Fruit fly (Drosophila melanogaster) whole organism, pupa: Measurements from ENCODE around the gene CG34125.

Source experiments
- CG10348 ChIP-seq: fragments of 200-800 bp; sonication (Bioruptor generic); IDR thresholded peaks from 2 replicates; pipeline ENCODE4 v1.3.6; 2022; ENCODE audit warnings: missing biosample characterization, missing genetic modification characterization
- CG12605 ChIP-seq: fragments of 200-800 bp; sonication (Bioruptor generic); IDR thresholded peaks from 2 replicates; pipeline ENCODE4 v1.3.6; 2022; ENCODE audit warnings: missing biosample characterization, missing genetic modification characterization
- CG13204 ChIP-seq: fragments of 200-800 bp; sonication (Bioruptor generic); optimal IDR thresholded peaks from 2 replicates; lab custom pipeline; 2018; ENCODE audit warnings: missing biosample characterization, mild to moderate bottlenecking, missing genetic modification characterization, moderate library complexity
- CG14655 ChIP-seq: fragments of 200-800 bp; sonication (Bioruptor generic); optimal IDR thresholded peaks from 3 replicates; lab custom pipeline; 2017; ENCODE audit warnings: mild to moderate bottlenecking, missing biosample characterization, missing genetic modification reagents, missing genetic modification characterization
- CG15710 ChIP-seq: fragments of 200-800 bp; sonication (Bioruptor generic); optimal IDR thresholded peaks from 2 replicates; lab custom pipeline; 2018; ENCODE audit warnings: missing biosample characterization, mild to moderate bottlenecking, missing genetic modification characterization, moderate library complexity
- CG17806 ChIP-seq: fragments of 200-800 bp; sonication (Bioruptor generic); optimal IDR thresholded peaks from 2 replicates; lab custom pipeline; 2018; ENCODE audit warnings: missing biosample characterization, mild to moderate bottlenecking, missing genetic modification characterization, moderate library complexity
- CG32121 ChIP-seq: fragments of 200-800 bp; sonication (Bioruptor generic); IDR thresholded peaks from 2 replicates; pipeline ENCODE4 v1.3.6; 2022; ENCODE audit warnings: missing biosample characterization, missing genetic modification characterization
- CG34367 ChIP-seq: fragments of 200-800 bp; sonication (Bioruptor generic); optimal IDR thresholded peaks from 2 replicates; lab custom pipeline; 2018; ENCODE audit warnings: missing biosample characterization, mild to moderate bottlenecking, missing genetic modification characterization
- CG4496 ChIP-seq: fragments of 200-800 bp; sonication (Bioruptor generic); IDR thresholded peaks from 3 replicates; pipeline ENCODE4 v1.3.6; 2022; ENCODE audit warnings: missing biosample characterization, missing genetic modification characterization
- CG8159 ChIP-seq: fragments of 200-800 bp; sonication (Bioruptor generic); optimal IDR thresholded peaks from 3 replicates; lab custom pipeline; 2018; ENCODE audit warnings: missing biosample characterization, mild to moderate bottlenecking, missing genetic modification characterization, moderate library complexity
- CG8301 ChIP-seq: fragments of 200-800 bp; sonication (Bioruptor generic); optimal IDR thresholded peaks from 2 replicates; lab custom pipeline; 2018; ENCODE audit warnings: missing biosample characterization, mild to moderate bottlenecking, missing genetic modification characterization
- CG9948 ChIP-seq: fragments of 200-800 bp; sonication (Bioruptor generic); optimal IDR thresholded peaks from 2 replicates; lab custom pipeline; 2018; ENCODE audit warnings: missing biosample characterization, mild to moderate bottlenecking, missing genetic modification characterization, moderate library complexity
- D1 ChIP-seq: fragments of 200-800 bp; sonication (Bioruptor generic); optimal IDR thresholded peaks from 2 replicates; lab custom pipeline; 2018; ENCODE audit warnings: missing biosample characterization, mild to moderate bottlenecking, missing genetic modification characterization, moderate library complexity
- EcR ChIP-seq: fragments of 200-800 bp; sonication (Bioruptor generic); optimal IDR thresholded peaks from 3 replicates; lab custom pipeline; 2019; ENCODE audit warnings: missing biosample characterization, missing genetic modification characterization, mild to moderate bottlenecking, moderate library complexity, missing genetic modification reagents
- Ets98B ChIP-seq: fragments of 200-800 bp; sonication (Bioruptor generic); IDR thresholded peaks from 2 replicates; pipeline ENCODE4 v1.3.6; 2022; ENCODE audit warnings: missing biosample characterization, missing genetic modification characterization
- Pif1A ChIP-seq: fragments of 200-800 bp; sonication (Bioruptor generic); optimal IDR thresholded peaks from 3 replicates; lab custom pipeline; 2016; ENCODE audit warnings: missing biosample characterization, missing genetic modification characterization
- Pif1B ChIP-seq: fragments of 200-800 bp; sonication (Bioruptor generic); optimal IDR thresholded peaks from 3 replicates; lab custom pipeline; 2016; ENCODE audit warnings: missing biosample characterization, missing genetic modification characterization
- Snoo ChIP-seq: fragments of 200-800 bp; sonication (Bioruptor generic); optimal IDR thresholded peaks from 3 replicates; lab custom pipeline; 2017; ENCODE audit warnings: missing biosample characterization, mild to moderate bottlenecking, missing genetic modification characterization, inconsistent platforms
- fd96Ca ChIP-seq: fragments of 200-800 bp; sonication (Bioruptor generic); IDR thresholded peaks from 3 replicates; pipeline ENCODE4 v1.3.6; 2022; ENCODE audit warnings: missing biosample characterization, missing genetic modification characterization
- gl ChIP-seq: fragments of 200-800 bp; sonication (Bioruptor generic); optimal IDR thresholded peaks from 2 replicates; lab custom pipeline; 2018; ENCODE audit warnings: missing biosample characterization, mild to moderate bottlenecking, missing genetic modification characterization
- rn ChIP-seq: fragments of 200-800 bp; sonication (Bioruptor generic); IDR thresholded peaks from 2 replicates; pipeline ENCODE4 v1.3.6; 2022; ENCODE audit warnings: missing biosample characterization, missing genetic modification characterization

The CG34125 gene

dm6 chr2L:4950667-4951066 is 14.8 kb upstream of the CG34125 start, which contains the start of gene Jon25Biii:
TSS of gene Jon25Biii (minus strand) at chr2L:4950767.
- no peak for TF ChIP-seq CG4496
- no peak for TF ChIP-seq Snoo
- no peak for TF ChIP-seq CG10348 (GFP tag; lab: Robert Waterston, UW)
- TF ChIP-seq CG8301, result no peak
- TF ChIP-seq CG8159 (tag; lab: Kevin White, UChicago), result no peak
- no peak for TF ChIP-seq gl (tag; lab: Kevin White, UChicago)
- no peak for TF ChIP-seq CG14655 (GFP tag; lab: Kevin White, UChicago)
- TF ChIP-seq CG13204 (GFP tag; lab: Kevin White, UChicago), result no peak
- no peak for TF ChIP-seq CG12605 (GFP tag; lab: Robert Waterston, UW)
- no peak for TF ChIP-seq Pif1B (GFP tag; lab: Kevin White, UChicago)
- TF ChIP-seq CG15710, result no peak
- TF ChIP-seq rn (GFP tag; lab: Robert Waterston, UW), result no peak
- TF ChIP-seq Pif1A, result no peak

dm6 chr2L:4953086-4953570 is 12.3 kb upstream of the CG34125 start, which contains the start of gene Jon25Bii:
TSS of gene Jon25Bii (minus strand) at chr2L:4953136.
- TF ChIP-seq fd96Ca, result no peak
- TF ChIP-seq CG15710, result no peak
- no peak for TF ChIP-seq rn (GFP tag; lab: Robert Waterston, UW)
- TF ChIP-seq CG34367 (tag; lab: Kevin White, UChicago), result no peak
- TF ChIP-seq gl (tag; lab: Kevin White, UChicago), result no peak
- TF ChIP-seq CG8301, result no peak
- no peak for TF ChIP-seq CG8159 (tag; lab: Kevin White, UChicago)
- TF ChIP-seq CG9948 (tag; lab: Kevin White, UChicago), result no peak
- no peak for TF ChIP-seq CG12605 (GFP tag; lab: Robert Waterston, UW)
- TF ChIP-seq CG10348 (GFP tag; lab: Robert Waterston, UW), result no peak
- TF ChIP-seq EcR (GFP tag; lab: Kevin White, UChicago), result no peak
- TF ChIP-seq CG14655 (GFP tag; lab: Kevin White, UChicago), result no peak
- no peak for TF ChIP-seq Snoo
- TF ChIP-seq CG32121 (GFP tag; lab: Robert Waterston, UW), result no peak
- no peak for TF ChIP-seq Ets98B
- TF ChIP-seq CG13204 (GFP tag; lab: Kevin White, UChicago), result no peak

dm6 chr2L:4955094-4955823 is 10.2 kb upstream of the CG34125 start, which contains the start of the genes Jon25Bi and Marcal1:
TSS of gene Jon25Bi (minus strand) at chr2L:4955144.
TSS of gene Marcal1 (plus strand) at chr2L:4955509.
- TF ChIP-seq CG8301, result no peak
- TF ChIP-seq D1 (tag; lab: Kevin White, UChicago), result no peak
- no peak for TF ChIP-seq CG15710
- no peak for TF ChIP-seq CG8159 (tag; lab: Kevin White, UChicago)
- TF ChIP-seq CG32121 (GFP tag; lab: Robert Waterston, UW), result no peak

- TF ChIP-seq CG15710 (no peak), Ets98B (no peak), CG8159 (tag; lab: Kevin White, UChicago) (no peak)
Measured at dm6 chr2L:4958111-4958510, 7.4 kb upstream of the CG34125 start, which contains the start of gene CG34124. TSS of gene CG34124 (plus strand) at chr2L:4958411.

- TF ChIP-seq CG32121 (GFP tag; lab: Robert Waterston, UW) (no peak), CG10348 (GFP tag; lab: Robert Waterston, UW) (no peak), D1 (tag; lab: Kevin White, UChicago) (no peak), Pif1B (GFP tag; lab: Kevin White, UChicago) (no peak), CG12605 (GFP tag; lab: Robert Waterston, UW) (no peak)
Measured at dm6 chr2L:4965923-4966322, 450 bp downstream of the CG34125 start.

- TF ChIP-seq CG4496, result no peak
- no peak for TF ChIP-seq CG8159 (tag; lab: Kevin White, UChicago)
- TF ChIP-seq CG17806 (tag; lab: Kevin White, UChicago), result no peak
- TF ChIP-seq Ets98B, result no peak
- TF ChIP-seq CG8301, result no peak
- no peak for TF ChIP-seq CG15710
- no peak for TF ChIP-seq CG34367 (tag; lab: Kevin White, UChicago)
- no peak for TF ChIP-seq D1 (tag; lab: Kevin White, UChicago)
- no peak for TF ChIP-seq CG32121 (GFP tag; lab: Robert Waterston, UW)
- no peak for TF ChIP-seq rn (GFP tag; lab: Robert Waterston, UW)
- no peak for TF ChIP-seq CG9948 (tag; lab: Kevin White, UChicago)
- no peak for TF ChIP-seq Pif1B (GFP tag; lab: Kevin White, UChicago)
- TF ChIP-seq gl (tag; lab: Kevin White, UChicago), result no peak
- no peak for TF ChIP-seq fd96Ca
- no peak for TF ChIP-seq CG14655 (GFP tag; lab: Kevin White, UChicago)
- no peak for TF ChIP-seq Snoo
- no peak for TF ChIP-seq CG13204 (GFP tag; lab: Kevin White, UChicago)
- no peak for TF ChIP-seq CG12605 (GFP tag; lab: Robert Waterston, UW)
- no peak for TF ChIP-seq Pif1A
Measured at dm6 chr2L:4967511-4967910, 2.0 kb downstream of the CG34125 start, which contains the start of gene eIF3i. TSS of gene eIF3i (minus strand) at chr2L:4967775.
